Fruit fly (Drosophila melanogaster) whole organism, prepupa: ENCODE data around the gene Reg-2.
A peak's percentile ranks its signal among the peaks of the same experiment; 100 is the strongest.

Source experiments
- Blimp-1 ChIP-seq: fragments of 200-800 bp; sonication (Bioruptor generic); optimal IDR thresholded peaks from 3 replicates; lab custom pipeline; 2017; ENCODE audit warnings: missing biosample characterization, missing genetic modification characterization, mild to moderate bottlenecking, moderate library complexity, missing genetic modification reagents
- CG10669 ChIP-seq: fragments of 200-800 bp; sonication (Bioruptor generic); optimal IDR thresholded peaks from 3 replicates; lab custom pipeline; 2018; ENCODE audit warnings: missing biosample characterization, mild to moderate bottlenecking, missing genetic modification characterization, moderate library complexity
- CG11762 ChIP-seq: fragments of 200-800 bp; sonication (Bioruptor generic); optimal IDR thresholded peaks from 3 replicates; lab custom pipeline; 2016; ENCODE audit warnings: missing biosample characterization, missing genetic modification characterization; ENCODE audit not compliant: insufficient read depth
- CG11902 ChIP-seq: fragments of 200-800 bp; sonication (Bioruptor generic); optimal IDR thresholded peaks from 3 replicates; lab custom pipeline; 2016; ENCODE audit warnings: missing biosample characterization, missing genetic modification characterization
- CG15336 ChIP-seq: fragments of 200-800 bp; sonication (Bioruptor generic); IDR thresholded peaks from 2 replicates; pipeline ENCODE4 v1.3.6; 2022; ENCODE audit warnings: missing biosample characterization, missing genetic modification characterization
- CG16779 ChIP-seq: fragments of 200-800 bp; sonication (Bioruptor generic); optimal IDR thresholded peaks from 3 replicates; lab custom pipeline; 2017; ENCODE audit warnings: missing biosample characterization, mild to moderate bottlenecking, missing genetic modification characterization
- CG3032 ChIP-seq: fragments of 200-800 bp; optimal IDR thresholded peaks from 2 replicates; lab custom pipeline; 2019; ENCODE audit warnings: missing biosample characterization, mild to moderate bottlenecking, missing genetic modification characterization, moderate library complexity
- CG31627 ChIP-seq: fragments of 200-800 bp; sonication (Bioruptor generic); optimal IDR thresholded peaks from 3 replicates; lab custom pipeline; 2016; ENCODE audit warnings: missing biosample characterization, missing genetic modification characterization
- CG32006 ChIP-seq: fragments of 200-800 bp; sonication (Bioruptor generic); optimal IDR thresholded peaks from 3 replicates; lab custom pipeline; 2017; ENCODE audit warnings: missing biosample characterization, mild to moderate bottlenecking, missing genetic modification characterization
- CG34406 ChIP-seq: fragments of 200-800 bp; sonication (Bioruptor generic); optimal IDR thresholded peaks from 3 replicates; lab custom pipeline; 2016; ENCODE audit warnings: missing biosample characterization, missing genetic modification characterization
- CG3919 ChIP-seq: fragments of 200-800 bp; sonication (Bioruptor generic); optimal IDR thresholded peaks from 3 replicates; lab custom pipeline; 2016; ENCODE audit warnings: missing biosample characterization, missing genetic modification characterization
- CG6163 ChIP-seq: fragments of 200-800 bp; sonication (Bioruptor generic); IDR thresholded peaks from 3 replicates; pipeline ENCODE4 v1.3.6; 2022; ENCODE audit warnings: missing biosample characterization, missing genetic modification characterization
- CG6792 ChIP-seq: fragments of 200-800 bp; sonication (Bioruptor generic); optimal IDR thresholded peaks from 3 replicates; lab custom pipeline; 2016; ENCODE audit warnings: missing biosample characterization, missing genetic modification characterization
- CG6808 ChIP-seq: fragments of 200-800 bp; sonication (Bioruptor generic); optimal IDR thresholded peaks from 3 replicates; lab custom pipeline; 2017; ENCODE audit warnings: missing biosample characterization, missing genetic modification characterization, mild to moderate bottlenecking, moderate library complexity, missing genetic modification reagents
- CG6854 ChIP-seq: fragments of 200-800 bp; sonication (Bioruptor generic); optimal IDR thresholded peaks from 2 replicates; lab custom pipeline; 2017; ENCODE audit warnings: missing biosample characterization, mild to moderate bottlenecking, missing genetic modification characterization
- CG8119 ChIP-seq: fragments of 200-800 bp; sonication (Bioruptor generic); IDR thresholded peaks from 3 replicates; pipeline ENCODE4 v1.3.6; 2022; ENCODE audit warnings: missing biosample characterization, missing genetic modification characterization
- CG8632 ChIP-seq: fragments of 200-800 bp; sonication (Bioruptor generic); optimal IDR thresholded peaks from 3 replicates; lab custom pipeline; 2016; ENCODE audit warnings: missing biosample characterization, missing genetic modification characterization
- CG9139 ChIP-seq: fragments of 200-800 bp; sonication (Bioruptor generic); optimal IDR thresholded peaks from 3 replicates; lab custom pipeline; 2017; ENCODE audit warnings: missing biosample characterization, mild to moderate bottlenecking, missing genetic modification characterization
- Ets21C ChIP-seq: fragments of 200-800 bp; sonication (Bioruptor generic); optimal IDR thresholded peaks from 3 replicates; lab custom pipeline; 2016; ENCODE audit warnings: missing biosample characterization, missing genetic modification characterization
- Ets96B ChIP-seq: fragments of 200-800 bp; optimal IDR thresholded peaks from 2 replicates; lab custom pipeline; 2019; ENCODE audit warnings: missing biosample characterization, mild to moderate bottlenecking, missing genetic modification characterization, moderate library complexity
- Lpt ChIP-seq: fragments of 200-800 bp; sonication (Bioruptor generic); optimal IDR thresholded peaks from 3 replicates; lab custom pipeline; 2016; ENCODE audit warnings: missing biosample characterization, missing genetic modification characterization
- OdsH ChIP-seq: fragments of 200-800 bp; sonication (Bioruptor generic); optimal IDR thresholded peaks from 3 replicates; lab custom pipeline; 2016; ENCODE audit warnings: missing biosample characterization, missing genetic modification characterization
- Sox15 ChIP-seq: fragments of 200-800 bp; sonication (Bioruptor generic); optimal IDR thresholded peaks from 3 replicates; lab custom pipeline; 2016; ENCODE audit warnings: missing biosample characterization, missing genetic modification characterization
- acj6 ChIP-seq: fragments of 200-800 bp; sonication (Bioruptor generic); optimal IDR thresholded peaks from 3 replicates; lab custom pipeline; 2016; ENCODE audit warnings: missing biosample characterization, missing genetic modification characterization
- cyc ChIP-seq: fragments of 200-800 bp; sonication (Bioruptor generic); optimal IDR thresholded peaks from 3 replicates; lab custom pipeline; 2016; ENCODE audit warnings: missing biosample characterization, missing genetic modification characterization
- dac ChIP-seq: fragments of 200-800 bp; sonication (Bioruptor generic); optimal IDR thresholded peaks from 2 replicates; lab custom pipeline; 2017; ENCODE audit warnings: missing biosample characterization, mild to moderate bottlenecking, missing genetic modification characterization
- dsx ChIP-seq: fragments of 200-800 bp; optimal IDR thresholded peaks from 3 replicates; lab custom pipeline; 2019; ENCODE audit warnings: missing biosample characterization, mild to moderate bottlenecking, missing genetic modification characterization, moderate library complexity; ENCODE audit not compliant: poor library complexity, severe bottlenecking
- eg ChIP-seq: fragments of 200-800 bp; sonication (Bioruptor generic); IDR thresholded peaks from 3 replicates; pipeline ENCODE4 v1.3.6; 2022; ENCODE audit warnings: missing biosample characterization, missing genetic modification characterization
- esn ChIP-seq: fragments of 200-800 bp; sonication (Bioruptor generic); optimal IDR thresholded peaks from 2 replicates; lab custom pipeline; 2016; ENCODE audit warnings: missing biosample characterization, mild to moderate bottlenecking, missing genetic modification characterization, moderate library complexity
- fd59A ChIP-seq: fragments of 200-800 bp; sonication (Bioruptor generic); optimal IDR thresholded peaks from 2 replicates; lab custom pipeline; 2017; ENCODE audit warnings: missing biosample characterization, mild to moderate bottlenecking, missing genetic modification characterization, missing genetic modification reagents
- salr ChIP-seq, 2 experiments: fragments of 200-800 bp; sonication (Bioruptor generic); optimal IDR thresholded peaks; 3 replicates each; lab custom pipeline; 2016 to 2018; ENCODE audit warnings: missing biosample characterization in 2 of 2, missing genetic modification characterization in 2 of 2, mild to moderate bottlenecking in 1 of 2
- spab ChIP-seq: fragments of 200-800 bp; sonication (Bioruptor generic); optimal IDR thresholded peaks from 2 replicates; lab custom pipeline; 2017; ENCODE audit warnings: missing biosample characterization, mild to moderate bottlenecking, missing genetic modification characterization, missing genetic modification reagents
- ss ChIP-seq, 2 experiments: fragments of 200-800 bp; sonication (Bioruptor generic); optimal IDR thresholded peaks; 2 replicates in 1 of 2; 3 replicates in 1 of 2; lab custom pipeline; 2017 to 2018; ENCODE audit warnings: mild to moderate bottlenecking in 2 of 2, missing biosample characterization in 2 of 2, missing genetic modification characterization in 2 of 2, moderate library complexity in 1 of 2
- svp ChIP-seq: fragments of 200-800 bp; sonication (Bioruptor generic); peaks from one replicate; lab custom pipeline; 2016; ENCODE audit warnings: missing biosample characterization, missing genetic modification characterization
- topi ChIP-seq: fragments of 200-800 bp; sonication (Bioruptor generic); optimal IDR thresholded peaks from 3 replicates; lab custom pipeline; 2016; ENCODE audit warnings: missing biosample characterization, missing genetic modification characterization

Reg-2 gene

dm6 chr3L:633272-634254 is 27.2 kb upstream of the Reg-2 start (continued):
- TF ChIP-seq CG31627 (GFP tag; lab: Kevin White, UChicago) (peak; percentile 70), acj6 (GFP tag; lab: Kevin White, UChicago) (peak; percentile 74), CG6792 (GFP tag; lab: Kevin White, UChicago) (peak; percentile 55), spab (peak; percentile 52), dsx (GFP tag; lab: Kevin White, UChicago) (peak; percentile 55), topi (GFP tag; lab: Kevin White, UChicago) (peak; percentile 55), CG9139 (GFP tag; lab: Kevin White, UChicago) (peak; percentile 40), CG34406 (GFP tag; lab: Kevin White, UChicago) (peak; percentile 44), OdsH (peak; percentile 82), Ets96B (tag; lab: Kevin White, UChicago) (peak; percentile 67), CG11902 (no peak), Blimp-1 (GFP tag; lab: Kevin White, UChicago) (no peak), svp (GFP tag; lab: Kevin White, UChicago) (no peak), CG15336 (GFP tag; lab: Robert Waterston, UW) (peak; percentile 91), CG6854 (no peak), CG11762 (GFP tag; lab: Kevin White, UChicago) (peak; percentile 66), Sox15 (GFP tag; lab: Kevin White, UChicago) (peak; percentile 32), fd59A (GFP tag; lab: Kevin White, UChicago) (peak; percentile 54), ss (GFP tag; optimal IDR thresholded peaks at IDR 0.05; lab: Kevin White, UChicago) (peak in 1 of 2 experiments; percentile 51), esn (GFP tag; lab: Kevin White, UChicago) (peak; percentile 55), CG16779 (tag; lab: Kevin White, UChicago) (peak; percentile 52), Lpt (GFP tag; lab: Kevin White, UChicago) (peak; percentile 85), CG3919 (GFP tag; lab: Kevin White, UChicago) (peak; percentile 81), dac (GFP tag; lab: Kevin White, UChicago) (peak; percentile 83), cyc (peak; percentile 67), CG8632 (peak; percentile 38), eg (GFP tag; lab: Robert Waterston, UW) (peak; percentile 91), CG10669 (GFP tag; lab: Kevin White, UChicago) (peak; percentile 66), salr (GFP tag; optimal IDR thresholded peaks at IDR 0.05; lab: Kevin White, UChicago) (peak; percentile 52 to 72), CG32006 (peak; percentile 94), CG8119 (GFP tag; lab: Robert Waterston, UW) (peak; percentile 90), Ets21C (peak; percentile 12), CG3032 (tag; lab: Kevin White, UChicago) (peak; percentile 49)

DNA sequence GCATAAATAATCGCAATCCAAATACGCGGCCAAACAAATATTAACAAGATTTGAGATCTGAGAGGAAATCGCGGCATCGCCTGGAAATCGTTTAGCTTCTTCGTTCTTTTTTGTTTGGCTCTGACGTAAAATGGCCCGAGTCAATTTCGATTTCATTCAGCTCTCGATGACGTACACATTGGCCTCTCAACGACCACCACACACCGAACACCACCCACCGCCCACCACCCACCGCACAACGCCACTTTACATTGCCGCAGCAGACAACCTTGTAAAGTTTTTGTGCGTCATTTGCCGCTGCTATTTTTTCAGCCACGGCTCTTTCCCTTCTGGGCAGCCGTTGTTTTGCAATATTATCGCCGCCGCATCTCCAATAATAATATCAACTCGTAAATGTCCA is 25.7 kb upstream of the Reg-2 start:
- no peak for TF ChIP-seq CG10669 (GFP tag; lab: Kevin White, UChicago)
- TF ChIP-seq svp (GFP tag; lab: Kevin White, UChicago) = peak; percentile 14
- TF ChIP-seq dac (GFP tag; lab: Kevin White, UChicago) = no peak

DNA sequence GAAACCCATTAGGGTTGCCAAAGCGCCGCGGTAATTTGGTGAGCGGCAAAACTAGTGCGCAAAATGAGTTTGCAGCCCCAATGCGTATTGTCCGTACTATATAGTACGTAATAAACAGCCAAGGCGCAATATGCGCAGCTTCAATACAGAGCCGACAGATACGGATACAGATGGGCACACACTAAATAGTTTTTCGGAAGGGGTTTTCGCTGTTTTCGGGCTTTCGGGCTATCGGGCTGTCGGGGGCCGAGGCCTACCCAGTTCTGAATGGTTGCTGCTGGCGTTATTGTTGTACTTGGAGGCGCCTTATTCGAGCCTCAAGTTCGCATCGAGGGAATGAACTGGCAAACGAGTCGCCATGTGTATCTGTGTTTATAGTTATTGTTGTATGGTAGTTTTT is 24.3 kb upstream of the Reg-2 start:
- TF ChIP-seq CG11762 (GFP tag; lab: Kevin White, UChicago) = no peak
- TF ChIP-seq CG6163 = 0 out of 3 replicates have a peak, but pooled peaks have one; percentile 6
- no peak for TF ChIP-seq CG6808 (GFP tag; lab: Kevin White, UChicago)
- 0 out of 3 replicates have a peak, but pooled peaks have one; percentile 17 for TF ChIP-seq eg (GFP tag; lab: Robert Waterston, UW)
- TF ChIP-seq, all 60 proteins: peak for 2
